Fruit fly (Drosophila melanogaster) whole organism, embryonic: ENCODE measurements around the gene CG8907.
A peak's percentile ranks its signal among the peaks of the same experiment; 100 is the strongest.

Experiments
- CG10431 ChIP-seq: fragments of 200-800 bp; sonication (Bioruptor generic); optimal IDR thresholded peaks from 3 replicates; lab custom pipeline; 2018; ENCODE audit warnings: missing biosample characterization, mild to moderate bottlenecking, missing genetic modification characterization
- CG11456 ChIP-seq: fragments of 200-800 bp; sonication (Bioruptor generic); IDR thresholded peaks from 3 replicates; pipeline ENCODE4 v1.3.6; 2022; ENCODE audit warnings: missing biosample characterization, missing genetic modification characterization
- CG11695 ChIP-seq: fragments of 200-800 bp; sonication (Bioruptor generic); IDR thresholded peaks from 3 replicates; pipeline ENCODE4 v1.3.6; 2022; ENCODE audit warnings: missing biosample characterization, missing genetic modification characterization
- CG12659 ChIP-seq: fragments of 200-800 bp; sonication (Bioruptor generic); optimal IDR thresholded peaks from 3 replicates; lab custom pipeline; 2017; ENCODE audit warnings: mild to moderate bottlenecking, missing biosample characterization, missing genetic modification reagents, missing genetic modification characterization
- CG18262 ChIP-seq: fragments of 200-800 bp; optimal IDR thresholded peaks from 3 replicates; lab custom pipeline; 2019; ENCODE audit warnings: missing biosample characterization, mild to moderate bottlenecking, missing genetic modification characterization, moderate library complexity
- CG1832 ChIP-seq: fragments of 200-800 bp; sonication (Bioruptor generic); optimal IDR thresholded peaks from 2 replicates; lab custom pipeline; 2017; ENCODE audit warnings: missing biosample characterization, mild to moderate bottlenecking, missing genetic modification characterization, inconsistent platforms
- CG2678 ChIP-seq: fragments of 200-800 bp; sonication (Bioruptor generic); optimal IDR thresholded peaks from 3 replicates; lab custom pipeline; 2019; ENCODE audit warnings: missing biosample characterization, mild to moderate bottlenecking, missing genetic modification characterization, moderate library complexity
- CG32772 ChIP-seq: fragments of 200-800 bp; sonication (Bioruptor generic); IDR thresholded peaks from 2 replicates; pipeline ENCODE4 v1.3.6; 2022; ENCODE audit warnings: missing biosample characterization, missing genetic modification characterization
- CG3726 ChIP-seq: fragments of 200-800 bp; sonication (Bioruptor generic); IDR thresholded peaks from 3 replicates; pipeline ENCODE4, ENCODE4 v1.3.6; 2022; ENCODE audit warnings: missing biosample characterization, missing genetic modification characterization
- CG4404 ChIP-seq: fragments of 200-800 bp; sonication (Bioruptor generic); IDR thresholded peaks from 2 replicates; pipeline ENCODE4 v1.3.6; 2022; ENCODE audit warnings: missing biosample characterization, missing genetic modification characterization
- CG4730 ChIP-seq: fragments of 200-800 bp; sonication (Bioruptor generic); IDR thresholded peaks from 2 replicates; pipeline ENCODE4 v1.3.6; 2022; ENCODE audit warnings: missing biosample characterization, missing genetic modification characterization
- CG5245 ChIP-seq: fragments of 200-800 bp; sonication (Bioruptor generic); optimal IDR thresholded peaks from 3 replicates; lab custom pipeline; 2016; ENCODE audit warnings: missing biosample characterization, missing genetic modification characterization
- CG5953 ChIP-seq: fragments of 200-800 bp; sonication (Bioruptor generic); IDR thresholded peaks from 2 replicates; pipeline ENCODE4 v1.3.6; 2022; ENCODE audit warnings: missing biosample characterization, missing genetic modification characterization
- CG6654 ChIP-seq: fragments of 200-800 bp; sonication (Bioruptor generic); optimal IDR thresholded peaks from 2 replicates; lab custom pipeline; 2017; ENCODE audit warnings: missing biosample characterization, mild to moderate bottlenecking, missing genetic modification characterization
- CG9437 ChIP-seq: fragments of 200-800 bp; sonication (Bioruptor generic); optimal IDR thresholded peaks from 2 replicates; lab custom pipeline; 2018; ENCODE audit warnings: missing biosample characterization, mild to moderate bottlenecking, missing genetic modification characterization
- CG9609 ChIP-seq: fragments of 200-800 bp; sonication (Bioruptor generic); optimal IDR thresholded peaks from 3 replicates; lab custom pipeline; 2016; ENCODE audit warnings: missing biosample characterization, missing genetic modification characterization
- CG9817 ChIP-seq: fragments of 200-800 bp; sonication (Bioruptor generic); optimal IDR thresholded peaks from 2 replicates; lab custom pipeline; 2018; ENCODE audit warnings: missing biosample characterization, mild to moderate bottlenecking, missing genetic modification characterization, moderate library complexity
- Dip2 ChIP-seq: fragments of 200-800 bp; sonication (Bioruptor generic); IDR thresholded peaks from 2 replicates; pipeline ENCODE4 v1.3.6; 2022; ENCODE audit warnings: missing biosample characterization, missing genetic modification characterization
- E2f2 ChIP-seq: fragments of 200-800 bp; sonication (Bioruptor generic); IDR thresholded peaks from 2 replicates; pipeline ENCODE4 v1.3.6; 2022; ENCODE audit warnings: missing biosample characterization, missing genetic modification characterization
- ERR ChIP-seq: fragments of 200-800 bp; sonication (Bioruptor generic); optimal IDR thresholded peaks from 2 replicates; lab custom pipeline; 2016; ENCODE audit warnings: missing biosample characterization, missing genetic modification characterization
- Fer1 ChIP-seq: fragments of 200-800 bp; sonication (Bioruptor generic); optimal IDR thresholded peaks from 2 replicates; lab custom pipeline; 2017; ENCODE audit warnings: missing biosample characterization, mild to moderate bottlenecking, missing genetic modification characterization
- GATAe ChIP-seq: fragments of 200-800 bp; sonication (Bioruptor generic); conservative IDR thresholded peaks from 2 replicates; pipeline ENCODE4 v1.3.6; 2022; ENCODE audit warnings: missing biosample characterization, missing genetic modification characterization
- H15 ChIP-seq: fragments of 200-800 bp; sonication (Bioruptor generic); IDR thresholded peaks from 3 replicates; pipeline ENCODE4 v1.3.6; 2022; ENCODE audit warnings: missing biosample characterization, missing genetic modification characterization
- Hmr ChIP-seq: fragments of 200-800 bp; sonication (Bioruptor generic); optimal IDR thresholded peaks from 3 replicates; lab custom pipeline; 2017; ENCODE audit warnings: mild to moderate bottlenecking, missing biosample characterization, missing genetic modification reagents, missing genetic modification characterization
- Hr78 ChIP-seq, 2 experiments: fragments of 200-800 bp in 1 of 2; fragments of >200 bp in 1 of 2; sonication (Bioruptor generic) in 1 of 2; optimal IDR thresholded peaks; 2 replicates each; lab custom pipeline; 2017 to 2019; ENCODE audit warnings: missing biosample characterization in 2 of 2, missing genetic modification characterization in 2 of 2, mild to moderate bottlenecking in 1 of 2, moderate library complexity in 1 of 2
- Meics ChIP-seq: fragments of 200-800 bp; sonication (Bioruptor generic); optimal IDR thresholded peaks from 2 replicates; lab custom pipeline; 2017; ENCODE audit warnings: missing biosample characterization, mild to moderate bottlenecking, missing genetic modification characterization
- NC2α ChIP-seq: fragments of 200-800 bp; sonication (Bioruptor generic); optimal IDR thresholded peaks from 2 replicates; lab custom pipeline; 2016; ENCODE audit warnings: missing biosample characterization, missing genetic modification characterization
- Opbp ChIP-seq: fragments of 200-800 bp; sonication (Bioruptor generic); IDR thresholded peaks from 3 replicates; pipeline ENCODE4 v1.3.6; 2022; ENCODE audit warnings: missing biosample characterization, missing genetic modification characterization; ENCODE audit not compliant: partially characterized antibody
- Usf ChIP-seq: fragments of 200-800 bp; sonication (Bioruptor generic); optimal IDR thresholded peaks from 2 replicates; lab custom pipeline; 2017; ENCODE audit warnings: missing genotype, missing biosample characterization, missing genetic modification characterization
- aop ChIP-seq: fragments of 200-800 bp; sonication (Bioruptor generic); IDR thresholded peaks from 2 replicates; pipeline ENCODE4 v1.3.6; 2022; ENCODE audit warnings: missing biosample characterization, missing genetic modification characterization
- ase ChIP-seq: fragments of 200-800 bp; sonication (Bioruptor generic); IDR thresholded peaks from 3 replicates; pipeline ENCODE4 v1.3.6; 2022; ENCODE audit warnings: missing biosample characterization, missing genetic modification characterization
- br ChIP-seq: fragments of >200 bp; optimal IDR thresholded peaks from 2 replicates; lab custom pipeline; 2017
- cas ChIP-seq: fragments of 200-800 bp; sonication (Bioruptor generic); IDR thresholded peaks from 2 replicates; pipeline ENCODE4 v1.3.6; 2022; ENCODE audit warnings: missing biosample characterization, missing genetic modification characterization
- caup ChIP-seq: fragments of 200-800 bp; sonication (Bioruptor generic); optimal IDR thresholded peaks from 3 replicates; lab custom pipeline; 2017; ENCODE audit warnings: missing biosample characterization, mild to moderate bottlenecking, missing genetic modification characterization, moderate library complexity; ENCODE audit not compliant: severe bottlenecking
- dimm ChIP-seq: fragments of 200-800 bp; sonication (Bioruptor generic); IDR thresholded peaks from 2 replicates; pipeline ENCODE4 v1.3.6; 2022; ENCODE audit warnings: missing biosample characterization, missing genetic modification characterization
- gfzf ChIP-seq: fragments of 200-800 bp; sonication (Bioruptor generic); optimal IDR thresholded peaks from 2 replicates; lab custom pipeline; 2016; ENCODE audit warnings: missing biosample characterization, mild to moderate bottlenecking, missing genetic modification characterization, moderate library complexity
- gt ChIP-seq: fragments of 200-800 bp; sonication (Bioruptor generic); IDR thresholded peaks from 2 replicates; pipeline ENCODE4 v1.3.6; 2022; ENCODE audit warnings: missing biosample characterization, missing genetic modification characterization
- h ChIP-seq: fragments of >200 bp; optimal IDR thresholded peaks from 2 replicates; lab custom pipeline; 2017
- her ChIP-seq: fragments of 200-800 bp; sonication (Bioruptor generic); optimal IDR thresholded peaks from 2 replicates; lab custom pipeline; 2016; ENCODE audit warnings: missing biosample characterization, missing genetic modification characterization
- onecut ChIP-seq: fragments of 200-800 bp; sonication (Bioruptor generic); IDR thresholded peaks from 2 replicates; pipeline ENCODE4 v1.3.6; 2022; ENCODE audit warnings: missing biosample characterization, missing genetic modification characterization
- otp ChIP-seq: fragments of 200-800 bp; sonication (Bioruptor generic); IDR thresholded peaks from 3 replicates; pipeline ENCODE4, ENCODE4 v1.3.6; 2022; ENCODE audit warnings: missing biosample characterization, missing genetic modification characterization
- pros ChIP-seq: fragments of 200-800 bp; sonication (Bioruptor generic); optimal IDR thresholded peaks from 3 replicates; lab custom pipeline; 2019; ENCODE audit warnings: missing biosample characterization, mild to moderate bottlenecking, missing genetic modification characterization, moderate library complexity
- rib ChIP-seq: fragments of 200-800 bp; sonication (Bioruptor generic); IDR thresholded peaks from 2 replicates; pipeline ENCODE4 v1.3.6; 2022; ENCODE audit warnings: missing biosample characterization, missing genetic modification characterization
- sd ChIP-seq: fragments of 200-800 bp; sonication (Bioruptor generic); optimal IDR thresholded peaks from 3 replicates; lab custom pipeline; 2018; ENCODE audit warnings: missing biosample characterization, mild to moderate bottlenecking, missing genetic modification characterization, moderate library complexity
- seq ChIP-seq: fragments of 200-800 bp; sonication (Bioruptor generic); IDR thresholded peaks from 2 replicates; pipeline ENCODE4 v1.3.6; 2022; ENCODE audit warnings: missing biosample characterization, missing genetic modification characterization
- ssp ChIP-seq: fragments of 200-800 bp; sonication (Bioruptor generic); IDR thresholded peaks from 2 replicates; pipeline ENCODE4 v1.3.6; 2022; ENCODE audit warnings: missing biosample characterization, missing genetic modification characterization
- tgo ChIP-seq: fragments of 200-800 bp; sonication (Bioruptor generic); IDR thresholded peaks from 3 replicates; pipeline ENCODE4 v1.3.6; 2022; ENCODE audit warnings: missing biosample characterization, missing genetic modification characterization
- wek ChIP-seq: fragments of 200-800 bp; sonication (Bioruptor generic); optimal IDR thresholded peaks from 3 replicates; lab custom pipeline; 2018; ENCODE audit warnings: missing biosample characterization, mild to moderate bottlenecking, missing genetic modification characterization, moderate library complexity
- zen ChIP-seq: fragments of 200-800 bp; sonication (Bioruptor generic); optimal IDR thresholded peaks from 3 replicates; lab custom pipeline; 2018; ENCODE audit warnings: missing biosample characterization, mild to moderate bottlenecking, missing genetic modification characterization, moderate library complexity
- zfh2 ChIP-seq: fragments of 200-800 bp; sonication (Bioruptor generic); optimal IDR thresholded peaks from 2 replicates; lab custom pipeline; 2016; ENCODE audit warnings: missing biosample characterization, missing genetic modification characterization

The CG8907 gene

DNA sequence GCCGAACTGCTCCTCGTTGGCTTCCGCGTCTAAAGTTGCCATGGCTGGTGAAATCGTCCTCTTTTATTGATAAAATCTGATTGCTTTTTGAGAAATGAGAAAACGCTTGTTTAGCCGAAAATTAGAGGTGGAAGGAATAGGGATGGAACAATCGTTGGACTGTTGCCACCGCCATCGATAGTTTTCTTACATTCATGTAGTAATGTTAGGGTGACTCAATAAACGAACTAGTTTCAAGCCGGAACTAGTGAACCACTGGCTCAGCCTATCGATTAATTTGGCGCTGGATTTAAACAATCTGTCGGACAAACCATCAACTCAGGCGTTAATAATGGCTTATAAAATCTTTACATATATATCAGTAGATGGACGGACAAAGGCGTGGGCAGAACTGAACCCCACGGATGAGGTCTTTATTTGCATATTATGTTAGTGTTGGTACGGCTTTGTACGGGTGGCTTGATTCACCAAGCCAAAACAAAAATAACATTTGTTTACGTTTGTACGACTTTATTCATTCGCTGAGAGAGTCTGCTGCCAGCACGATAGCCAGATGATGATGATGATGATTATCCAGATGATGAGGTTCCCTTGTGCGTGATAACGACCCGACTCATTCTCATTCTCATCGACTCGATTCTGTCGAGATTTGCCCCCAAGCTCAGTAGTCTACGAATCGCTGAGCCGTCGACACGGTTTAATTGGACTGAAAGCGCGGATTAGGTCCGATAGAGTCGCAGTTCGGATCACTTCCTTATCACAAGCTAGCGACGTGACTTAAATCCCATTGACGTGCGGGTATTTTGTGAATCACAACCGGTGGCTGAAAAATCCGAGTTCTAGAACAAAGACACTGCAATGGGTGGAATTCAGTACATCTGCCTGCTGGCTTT, 5.6 kb upstream of the CG8907 start, which contains the start of the genes Sf3a1 and Irc (continued):
- no peak for TF ChIP-seq aop
- TF ChIP-seq CG9817 (tag; lab: Kevin White, UChicago), result peak; percentile 8
- peak; percentile 47 for TF ChIP-seq CG10431
- TF ChIP-seq CG5953 (GFP tag; lab: Robert Waterston, UW), result no peak
- no peak for TF ChIP-seq CG11695 (GFP tag; lab: Robert Waterston, UW)
- peak; percentile 9 for TF ChIP-seq Fer1 (GFP tag; lab: Kevin White, UChicago)
- TF ChIP-seq otp (GFP tag; lab: Robert Waterston, UW), result no peak
- no peak for TF ChIP-seq Meics (GFP tag; lab: Kevin White, UChicago)
- no peak for TF ChIP-seq CG1832 (GFP tag; lab: Kevin White, UChicago)
- no peak for TF ChIP-seq CG9437 (GFP tag; lab: Kevin White, UChicago)
- TF ChIP-seq ssp (GFP tag; lab: Robert Waterston, UW), result peak; percentile 25; the same call in 1 of the 2 replicates
- TF ChIP-seq h (lab: Kevin White, UChicago), result no peak
- TF ChIP-seq pros (GFP tag; lab: Kevin White, UChicago), result no peak
- TF ChIP-seq seq, result no peak
- TF ChIP-seq onecut, result no peak
- peak; percentile 98 for TF ChIP-seq wek (GFP tag; lab: Kevin White, UChicago)
- peak; percentile 25 for TF ChIP-seq ERR (GFP tag; lab: Kevin White, UChicago)
- TF ChIP-seq CG4730, result no peak
- TF ChIP-seq CG12659 (GFP tag; lab: Kevin White, UChicago), result peak; percentile 59
- TF ChIP-seq cas (GFP tag; lab: Robert Waterston, UW), result no peak
- TF ChIP-seq ase (GFP tag; lab: Robert Waterston, UW), result no peak
- TF ChIP-seq sd, result no peak
- no peak for TF ChIP-seq CG5245
- peak; percentile 3 for TF ChIP-seq CG18262 (tag; lab: Kevin White, UChicago)
- 0 out of 2 replicates have a peak, but pooled peaks have one; percentile 14 for TF ChIP-seq rib (GFP tag; lab: Robert Waterston, UW)
- no peak for TF ChIP-seq Dip2 (GFP tag; lab: Robert Waterston, UW)
- TF ChIP-seq caup, result no peak
- TF ChIP-seq NC2α, result no peak
- peak in 1 of 2 experiments; percentile 20 for TF ChIP-seq Hr78 (GFP tag; optimal IDR thresholded peaks at IDR 0.05; lab: Kevin White, UChicago)
- peak; percentile 52 for TF ChIP-seq gfzf (GFP tag; lab: Kevin White, UChicago)
- TF ChIP-seq CG4404 (GFP tag; lab: Robert Waterston, UW), result no peak
- TF ChIP-seq dimm (GFP tag; lab: Robert Waterston, UW), result no peak
- peak; percentile 97 for TF ChIP-seq Opbp (GFP tag; lab: Robert Waterston, UW)
- TF ChIP-seq gt (GFP tag; lab: Robert Waterston, UW), result no peak
- peak; percentile 2 for TF ChIP-seq CG9609 (GFP tag; lab: Kevin White, UChicago)
- no peak for TF ChIP-seq br
- TF ChIP-seq CG2678 (tag; lab: Kevin White, UChicago), result no peak
- peak; percentile 46 for TF ChIP-seq zfh2
- no peak for TF ChIP-seq zen (tag; lab: Kevin White, UChicago)
- no peak for TF ChIP-seq CG32772 (GFP tag; lab: Robert Waterston, UW)
- TF ChIP-seq CG6654, result no peak
- peak; percentile 97 for TF ChIP-seq E2f2 (GFP tag; lab: Robert Waterston, UW)
- TF ChIP-seq her, result peak; percentile 73
- TF ChIP-seq CG11456 (GFP tag; lab: Robert Waterston, UW), result 0 out of 3 replicates have a peak, but pooled peaks have one; percentile 17
- no peak for TF ChIP-seq GATAe
- no peak for TF ChIP-seq CG3726
- TF ChIP-seq Usf (GFP tag; lab: Kevin White, UChicago), result no peak
- TF ChIP-seq H15 (GFP tag; lab: Robert Waterston, UW), result no peak; the same call in 2 of the 3 replicates
- peak; percentile 9 for TF ChIP-seq Hmr (GFP tag; lab: Kevin White, UChicago)
- no peak for TF ChIP-seq tgo (GFP tag; lab: Robert Waterston, UW)
